Fruit fly (Drosophila melanogaster) whole organism, embryonic: ENCODE results near the gene CG32023.

Source experiments
- ATbp ChIP-seq: fragments of 200-800 bp; sonication (Bioruptor generic); optimal IDR thresholded peaks from 2 replicates; lab custom pipeline; 2017; ENCODE audit warnings: missing biosample characterization, mild to moderate bottlenecking, missing genetic modification characterization, missing genetic modification reagents
- Awh ChIP-seq: fragments of 200-800 bp; sonication (Bioruptor generic); IDR thresholded peaks from 2 replicates; pipeline ENCODE4, ENCODE4 v1.3.6; 2022; ENCODE audit warnings: missing biosample characterization, missing genetic modification characterization
- Bteb2 ChIP-seq: fragments of 200-800 bp; sonication (Bioruptor generic); optimal IDR thresholded peaks from 2 replicates; lab custom pipeline; 2016; ENCODE audit warnings: missing biosample characterization, missing genetic modification characterization
- CG12104 ChIP-seq: fragments of 200-800 bp; sonication (Bioruptor generic); optimal IDR thresholded peaks from 3 replicates; lab custom pipeline; 2016; ENCODE audit warnings: missing biosample characterization, missing genetic modification characterization
- CG12391 ChIP-seq: fragments of 200-800 bp; sonication (Bioruptor generic); optimal IDR thresholded peaks from 3 replicates; lab custom pipeline; 2018; ENCODE audit warnings: missing biosample characterization, mild to moderate bottlenecking, missing genetic modification characterization, moderate library complexity
- CG12942 ChIP-seq: fragments of 200-800 bp; sonication (Bioruptor generic); optimal IDR thresholded peaks from 3 replicates; lab custom pipeline; 2016; ENCODE audit warnings: missing biosample characterization, missing genetic modification characterization
- CG13775 ChIP-seq: fragments of 200-800 bp; sonication (Bioruptor generic); optimal IDR thresholded peaks from 3 replicates; lab custom pipeline; 2017; ENCODE audit warnings: missing biosample characterization, mild to moderate bottlenecking, missing genetic modification characterization
- CG14441 ChIP-seq: fragments of 200-800 bp; sonication (Bioruptor generic); IDR thresholded peaks from 2 replicates; pipeline ENCODE4 v1.3.6; 2022; ENCODE audit warnings: missing biosample characterization, missing genetic modification characterization
- CG1529 ChIP-seq: fragments of 200-800 bp; sonication (Bioruptor generic); optimal IDR thresholded peaks from 3 replicates; lab custom pipeline; 2018; ENCODE audit warnings: missing biosample characterization, missing genetic modification characterization
- CG15601 ChIP-seq: fragments of 200-800 bp; sonication (Bioruptor generic); optimal IDR thresholded peaks from 3 replicates; lab custom pipeline; 2019; ENCODE audit warnings: missing biosample characterization, mild to moderate bottlenecking, missing genetic modification characterization, moderate library complexity
- CG1647 ChIP-seq: fragments of 200-800 bp; sonication (Bioruptor generic); optimal IDR thresholded peaks from 3 replicates; lab custom pipeline; 2016; ENCODE audit warnings: missing biosample characterization, missing genetic modification characterization
- CG17829 ChIP-seq: fragments of 200-800 bp; optimal IDR thresholded peaks from 2 replicates; lab custom pipeline; 2019; ENCODE audit warnings: missing biosample characterization, mild to moderate bottlenecking, missing genetic modification characterization, moderate library complexity
- CG17912 ChIP-seq: fragments of 200-800 bp; sonication (Bioruptor generic); optimal IDR thresholded peaks from 2 replicates; lab custom pipeline; 2018; ENCODE audit warnings: missing biosample characterization, mild to moderate bottlenecking, missing genetic modification characterization
- CG2199 ChIP-seq: fragments of 200-800 bp; sonication (Bioruptor generic); IDR thresholded peaks from 3 replicates; pipeline ENCODE4 v1.3.6; 2022; ENCODE audit warnings: missing biosample characterization, missing genetic modification characterization
- CG32532 ChIP-seq: fragments of 200-800 bp; sonication (Bioruptor generic); IDR thresholded peaks from 2 replicates; pipeline ENCODE4 v1.3.6; 2022; ENCODE audit warnings: missing biosample characterization, missing genetic modification characterization
- CG32767 ChIP-seq: fragments of 200-800 bp; sonication (Bioruptor generic); IDR thresholded peaks from 2 replicates; pipeline ENCODE4 v1.3.6; 2022; ENCODE audit warnings: missing biosample characterization, missing genetic modification characterization
- CG34224 ChIP-seq: fragments of 200-800 bp; sonication (Bioruptor generic); IDR thresholded peaks from 3 replicates; pipeline ENCODE4 v1.3.6; 2022; ENCODE audit warnings: missing biosample characterization, missing genetic modification characterization; ENCODE audit not compliant: partially characterized antibody
- CG3847 ChIP-seq: fragments of 200-800 bp; sonication (Bioruptor generic); IDR thresholded peaks from 2 replicates; pipeline ENCODE4 v1.3.6; 2022; ENCODE audit warnings: missing biosample characterization, missing genetic modification characterization
- CG4360 ChIP-seq: fragments of 200-800 bp; sonication (Bioruptor generic); IDR thresholded peaks from 2 replicates; pipeline ENCODE4 v1.3.6; 2022; ENCODE audit warnings: missing biosample characterization, missing genetic modification characterization
- CG4730 ChIP-seq: fragments of 200-800 bp; sonication (Bioruptor generic); IDR thresholded peaks from 2 replicates; pipeline ENCODE4 v1.3.6; 2022; ENCODE audit warnings: missing biosample characterization, missing genetic modification characterization
- CG6654 ChIP-seq: fragments of 200-800 bp; sonication (Bioruptor generic); optimal IDR thresholded peaks from 2 replicates; lab custom pipeline; 2017; ENCODE audit warnings: missing biosample characterization, mild to moderate bottlenecking, missing genetic modification characterization
- CG6791 ChIP-seq: fragments of 200-800 bp; sonication (Bioruptor generic); IDR thresholded peaks from 3 replicates; pipeline ENCODE4 v1.3.6; 2022; ENCODE audit warnings: missing biosample characterization, missing genetic modification characterization; ENCODE audit not compliant: partially characterized antibody
- CG7556 ChIP-seq: fragments of 200-800 bp; sonication (Bioruptor generic); optimal IDR thresholded peaks from 2 replicates; lab custom pipeline; 2017; ENCODE audit warnings: missing biosample characterization, mild to moderate bottlenecking, missing genetic modification characterization
- CG9215 ChIP-seq: fragments of 200-800 bp; sonication (Bioruptor generic); IDR thresholded peaks from 2 replicates; pipeline ENCODE4 v1.3.6; 2022; ENCODE audit warnings: missing biosample characterization, missing genetic modification characterization
- CTCF ChIP-seq: fragments of 200-800 bp; sonication (Bioruptor generic); optimal IDR thresholded peaks from 2 replicates; lab custom pipeline; 2017; ENCODE audit warnings: missing biosample characterization, mild to moderate bottlenecking, missing genetic modification characterization, moderate library complexity
- Dad ChIP-seq: fragments of 200-800 bp; sonication (Bioruptor generic); optimal IDR thresholded peaks from 3 replicates; lab custom pipeline; 2016; ENCODE audit warnings: missing biosample characterization, missing genetic modification characterization
- Dek ChIP-seq: fragments of 200-800 bp; sonication (Bioruptor generic); optimal IDR thresholded peaks from 3 replicates; lab custom pipeline; 2019; ENCODE audit warnings: missing biosample characterization, mild to moderate bottlenecking, missing genetic modification characterization, moderate library complexity
- Dip2 ChIP-seq: fragments of 200-800 bp; sonication (Bioruptor generic); IDR thresholded peaks from 2 replicates; pipeline ENCODE4 v1.3.6; 2022; ENCODE audit warnings: missing biosample characterization, missing genetic modification characterization
- E2f1 ChIP-seq: fragments of 200-800 bp; sonication (Bioruptor generic); IDR thresholded peaks from 2 replicates; pipeline ENCODE4 v1.3.6; 2022; ENCODE audit warnings: missing biosample characterization, missing genetic modification characterization
- Elba2 ChIP-seq: fragments of 200-800 bp; sonication (Bioruptor generic); optimal IDR thresholded peaks from 3 replicates; lab custom pipeline; 2016; ENCODE audit warnings: missing biosample characterization, missing genetic modification characterization
- Gsc ChIP-seq: fragments of 200-800 bp; sonication (Bioruptor generic); IDR thresholded peaks from 2 replicates; pipeline ENCODE4 v1.3.6; 2022; ENCODE audit warnings: missing biosample characterization, missing genetic modification characterization
- Hr51 ChIP-seq, 2 experiments: fragments of 200-800 bp; sonication (Bioruptor generic); optimal IDR thresholded peaks; 2 replicates in 1 of 2; 3 replicates in 1 of 2; lab custom pipeline; 2016 to 2018; ENCODE audit warnings: missing biosample characterization in 2 of 2, missing genetic modification characterization in 2 of 2, mild to moderate bottlenecking in 1 of 2, moderate library complexity in 1 of 2
- Kr ChIP-seq: fragments of 200-800 bp; sonication (Bioruptor generic); optimal IDR thresholded peaks from 2 replicates; lab custom pipeline; 2017; ENCODE audit warnings: missing biosample characterization, mild to moderate bottlenecking, missing genetic modification characterization
- Max ChIP-seq: fragments of 200-800 bp; sonication (Bioruptor generic); optimal IDR thresholded peaks from 2 replicates; lab custom pipeline; 2016; ENCODE audit warnings: missing biosample characterization, mild to moderate bottlenecking, missing genetic modification characterization
- Med ChIP-seq: fragments of 200-800 bp; sonication (Bioruptor generic); peaks from one replicate; lab custom pipeline; 2016; ENCODE audit warnings: missing biosample characterization, missing genetic modification characterization, mild to moderate bottlenecking, inconsistent platforms, moderate library complexity
- Oaz ChIP-seq: fragments of 200-800 bp; sonication (Bioruptor generic); IDR thresholded peaks from 2 replicates; pipeline ENCODE4 v1.3.6; 2022; ENCODE audit warnings: missing biosample characterization, missing genetic modification characterization
- Ssrp ChIP-seq: fragments of 200-800 bp; sonication (Bioruptor generic); optimal IDR thresholded peaks from 2 replicates; lab custom pipeline; 2018; ENCODE audit warnings: missing biosample characterization, mild to moderate bottlenecking, missing genetic modification characterization, moderate library complexity
- Taf1 ChIP-seq: fragments of 200-800 bp; sonication (Bioruptor generic); IDR thresholded peaks from 2 replicates; pipeline ENCODE4 v1.3.6; 2022; ENCODE audit warnings: missing biosample characterization, missing genetic modification characterization
- Vsx1 ChIP-seq: fragments of 200-800 bp; sonication (Bioruptor generic); optimal IDR thresholded peaks from 2 replicates; lab custom pipeline; 2017; ENCODE audit warnings: missing biosample characterization, mild to moderate bottlenecking, missing genetic modification characterization, missing genetic modification reagents
- chn ChIP-seq: fragments of 200-800 bp; sonication (Bioruptor generic); optimal IDR thresholded peaks from 2 replicates; lab custom pipeline; 2016; ENCODE audit warnings: missing biosample characterization, missing genetic modification characterization
- dati ChIP-seq: fragments of 200-800 bp; sonication (Bioruptor generic); IDR thresholded peaks from 2 replicates; pipeline ENCODE4 v1.3.6; 2022; ENCODE audit warnings: missing biosample characterization, missing genetic modification characterization
- dmrt99B ChIP-seq: fragments of 200-800 bp; sonication (Bioruptor generic); optimal IDR thresholded peaks from 2 replicates; lab custom pipeline; 2018; ENCODE audit warnings: missing biosample characterization, mild to moderate bottlenecking, missing genetic modification characterization, moderate library complexity
- en ChIP-seq: fragments of 200-800 bp; sonication (Bioruptor generic); optimal IDR thresholded peaks from 2 replicates; lab custom pipeline; 2016; ENCODE audit warnings: missing biosample characterization, missing genetic modification characterization
- grn ChIP-seq: fragments of 200-800 bp; sonication (Bioruptor generic); optimal IDR thresholded peaks from 3 replicates; lab custom pipeline; 2017; ENCODE audit warnings: missing biosample characterization, missing genetic modification characterization
- jigr1 ChIP-seq: fragments of 200-800 bp; sonication (Bioruptor generic); IDR thresholded peaks from 3 replicates; pipeline ENCODE4 v1.3.6; 2022; ENCODE audit warnings: missing biosample characterization, missing genetic modification characterization
- odd ChIP-seq: fragments of 200-800 bp; sonication (Bioruptor generic); optimal IDR thresholded peaks from 2 replicates; lab custom pipeline; 2017; ENCODE audit warnings: missing biosample characterization, mild to moderate bottlenecking, missing genetic modification characterization
- peb ChIP-seq: fragments of 200-800 bp; sonication (Bioruptor generic); IDR thresholded peaks from 2 replicates; pipeline ENCODE4 v1.3.6; 2022; ENCODE audit warnings: missing biosample characterization, missing genetic modification characterization
- pnt ChIP-seq: fragments of 200-800 bp; sonication (Bioruptor generic); optimal IDR thresholded peaks from 3 replicates; lab custom pipeline; 2016; ENCODE audit warnings: missing biosample characterization, missing genetic modification characterization
- pzg ChIP-seq: fragments of 200-800 bp; sonication (Bioruptor generic); optimal IDR thresholded peaks from 3 replicates; lab custom pipeline; 2018; ENCODE audit warnings: missing biosample characterization, mild to moderate bottlenecking, missing genetic modification characterization, moderate library complexity
- slou ChIP-seq: fragments of 200-800 bp; sonication (Bioruptor generic); optimal IDR thresholded peaks from 3 replicates; lab custom pipeline; 2016; ENCODE audit warnings: missing biosample characterization, missing genetic modification characterization
- tna ChIP-seq: fragments of 200-800 bp; sonication (Bioruptor generic); IDR thresholded peaks from 2 replicates; pipeline ENCODE4 v1.3.6; 2022; ENCODE audit warnings: missing biosample characterization, missing genetic modification characterization; ENCODE audit not compliant: partially characterized antibody
- zfh2 ChIP-seq: fragments of 200-800 bp; sonication (Bioruptor generic); optimal IDR thresholded peaks from 2 replicates; lab custom pipeline; 2016; ENCODE audit warnings: missing biosample characterization, missing genetic modification characterization

CG32023 gene

DNA sequence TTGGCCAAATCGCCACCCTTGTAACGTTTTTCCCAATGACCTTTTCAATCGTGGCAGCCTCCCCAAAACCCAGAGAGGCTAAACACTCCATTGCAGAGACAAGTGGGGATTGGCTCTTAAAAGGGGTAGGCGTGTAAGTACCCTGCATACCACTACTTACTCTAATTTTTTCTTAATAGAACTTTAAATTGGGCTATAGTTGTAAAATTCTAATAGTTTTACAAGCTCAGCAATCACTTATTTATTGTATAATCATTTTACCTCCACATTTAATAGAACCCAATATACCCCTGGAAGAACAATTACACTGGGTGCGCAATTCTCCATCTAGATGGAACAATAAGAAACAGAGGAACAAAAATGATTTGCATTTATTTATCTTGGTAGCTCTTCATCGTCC lies 37.8 kb upstream of the CG32023 start (continued):
- TF ChIP-seq CG32532 (GFP tag; lab: Robert Waterston, UW) (peak; percentile 75), en (GFP tag; lab: Kevin White, UChicago) (peak; percentile 39), CG4730 (peak; percentile 74), Bteb2 (peak; percentile 37), chn (GFP tag; lab: Kevin White, UChicago) (peak; percentile 58), CG2199 (0 out of 3 replicates have a peak, but pooled peaks have one; percentile 79), zfh2 (GFP tag; lab: Kevin White, UChicago) (peak; percentile 46), odd (GFP tag; lab: Kevin White, UChicago) (peak; percentile 12), dati (GFP tag; lab: Robert Waterston, UW) (peak; percentile 37; the same call in 1 of the 2 replicates), Kr (GFP tag; lab: Kevin White, UChicago) (no peak), pzg (GFP tag; lab: Kevin White, UChicago) (no peak), jigr1 (peak; percentile 35; the same call in 1 of the 3 replicates), CG6791 (GFP tag; lab: Robert Waterston, UW) (no peak), CG12104 (peak; percentile 1), CG17829 (tag; lab: Kevin White, UChicago) (peak; percentile 69), peb (peak; percentile 60; the same call in 1 of the 2 replicates), CG4360 (no peak), CTCF (no peak), Oaz (peak; percentile 52; the same call in 1 of the 2 replicates), CG1647 (GFP tag; lab: Kevin White, UChicago) (peak; percentile 35), Ssrp (peak; percentile 68), CG3847 (GFP tag; lab: Robert Waterston, UW) (peak; percentile 67), Dek (tag; lab: Kevin White, UChicago) (peak; percentile 62), Vsx1 (peak; percentile 35), CG12942 (peak; percentile 14), CG6654 (GFP tag; lab: Kevin White, UChicago) (peak; percentile 8), Med (GFP tag; lab: Kevin White, UChicago) (peak; percentile 92), CG1529 (GFP tag; lab: Kevin White, UChicago) (peak; percentile 46), CG17912 (GFP tag; lab: Kevin White, UChicago) (no peak), CG9215 (GFP tag; lab: Robert Waterston, UW) (peak; percentile 49; the same call in 1 of the 2 replicates), Hr51 (GFP tag; optimal IDR thresholded peaks at IDR 0.05; lab: Kevin White, UChicago) (peak in 1 of 2 experiments; percentile 81), CG12391 (tag; lab: Kevin White, UChicago) (peak; percentile 79), dmrt99B (tag; lab: Kevin White, UChicago) (peak; percentile 85), CG13775 (GFP tag; lab: Kevin White, UChicago) (peak; percentile 47), CG15601 (tag; lab: Kevin White, UChicago) (peak; percentile 71), pnt (GFP tag; lab: Kevin White, UChicago) (peak; percentile 50), tna (GFP tag; lab: Robert Waterston, UW) (no peak), CG34224 (GFP tag; lab: Robert Waterston, UW) (no peak), Elba2 (no peak), ATbp (GFP tag; lab: Kevin White, UChicago) (peak; percentile 71), Dad (peak; percentile 46), Awh (GFP tag; lab: Robert Waterston, UW) (peak; percentile 78), Dip2 (GFP tag; lab: Robert Waterston, UW) (no peak), Gsc (GFP tag; lab: Robert Waterston, UW) (0 out of 2 replicates have a peak, but pooled peaks have one; percentile 39), CG32767 (GFP tag; lab: Robert Waterston, UW) (peak; percentile 50; the same call in 1 of the 2 replicates), E2f1 (GFP tag; lab: Robert Waterston, UW) (peak; percentile 74), CG7556 (GFP tag; lab: Kevin White, UChicago) (peak; percentile 79), CG14441 (GFP tag; lab: Robert Waterston, UW) (peak; percentile 69), slou (GFP tag; lab: Kevin White, UChicago) (peak; percentile 23), Max (GFP tag; lab: Kevin White, UChicago) (peak; percentile 45), Taf1 (GFP tag; lab: Robert Waterston, UW) (no peak), grn (no peak)
